Worm (Caenorhabditis elegans) whole organism, L2 larva: Measurements from ENCODE around the gene Y62H9A.9.

Experiments used
- aly-2 ChIP-seq: fragments of 150-350 bp; optimal IDR thresholded peaks from 2 replicates; lab custom pipeline; 2014; ENCODE audit warnings: missing biosample characterization, missing genetic modification characterization
- blmp-1 ChIP-seq: sonication (generic microtip); optimal IDR thresholded peaks from 2 replicates; lab custom pipeline; 2017; ENCODE audit warnings: missing genetic modification characterization, mild to moderate bottlenecking, missing compliant biosample characterization, antibody characterized with exemption, moderate library complexity; ENCODE audit not compliant: insufficient read depth
- egl-27 ChIP-seq: sonication (generic microtip); optimal IDR thresholded peaks from 3 replicates; lab custom pipeline; 2017; ENCODE audit warnings: missing biosample characterization, missing genetic modification reagents, missing genetic modification characterization
- lsy-2 ChIP-seq, 2 experiments: fragments of 150-350 bp in 1 of 2; sonication (generic microtip) in 1 of 2; optimal IDR thresholded peaks; 2 replicates each; lab custom pipeline; 2014 to 2017; ENCODE audit warnings: missing biosample characterization in 2 of 2, missing genetic modification characterization in 2 of 2
- mab-5 ChIP-seq: fragments of 150-350 bp; optimal IDR thresholded peaks from 2 replicates; lab custom pipeline; 2014; ENCODE audit warnings: missing biosample characterization, missing genetic modification characterization
- mbf-1 ChIP-seq: sonication (generic microtip); optimal IDR thresholded peaks from 2 replicates; lab custom pipeline; 2017; ENCODE audit warnings: missing biosample characterization, missing genetic modification characterization
- nhr-11 ChIP-seq: fragments of 150-350 bp; optimal IDR thresholded peaks from 2 replicates; lab custom pipeline; 2014; ENCODE audit warnings: missing biosample characterization, missing genetic modification characterization
- skn-1 ChIP-seq: sonication (generic microtip); optimal IDR thresholded peaks from 2 replicates; lab custom pipeline; 2017; ENCODE audit warnings: missing biosample characterization, missing genetic modification characterization
- ztf-11 ChIP-seq: sonication (generic microtip); optimal IDR thresholded peaks from 2 replicates; lab custom pipeline; 2017; ENCODE audit warnings: missing biosample characterization, missing genetic modification characterization

DNA sequence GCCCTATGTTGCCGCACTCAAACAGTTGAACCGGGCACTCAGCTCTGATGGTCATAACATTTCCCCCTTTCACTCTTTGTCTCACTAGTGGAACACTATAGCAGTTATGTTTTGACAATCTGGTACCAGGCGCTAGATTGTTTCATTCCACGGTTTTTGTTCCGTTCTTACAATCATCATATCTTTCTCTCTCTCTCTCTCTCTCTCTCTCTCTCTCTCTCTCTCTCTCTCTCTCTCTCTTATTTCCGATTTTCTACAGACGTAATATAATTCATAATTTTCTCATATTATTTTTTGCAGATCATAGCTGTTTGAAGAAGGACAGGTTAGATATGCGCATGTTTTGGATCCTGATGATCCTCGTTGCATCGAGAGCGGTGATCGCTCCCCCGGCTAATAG, 15.9 kb upstream of the Y62H9A.9 start, which contains the start of gene Y62H9A.12:
- TF ChIP-seq egl-27, result no peak
- TF ChIP-seq mbf-1, result no peak
- no peak for TF ChIP-seq aly-2 (tag; lab: Kevin White, UChicago)
- TF ChIP-seq skn-1 (tag; lab: Kevin White, UChicago), result no peak
- TF ChIP-seq lsy-2 (tag; optimal IDR thresholded peaks at IDR 0.05; lab: Kevin White, UChicago), result no peak
- TF ChIP-seq mab-5, result no peak
- TF ChIP-seq ztf-11 (tag; lab: Kevin White, UChicago), result no peak
- no peak for TF ChIP-seq blmp-1
- TF ChIP-seq nhr-11 (tag; lab: Kevin White, UChicago), result no peak
